Fruit fly (Drosophila melanogaster): ENCODE measurements around the gene Gyc89Db.

The Gyc89Db gene

DNA sequence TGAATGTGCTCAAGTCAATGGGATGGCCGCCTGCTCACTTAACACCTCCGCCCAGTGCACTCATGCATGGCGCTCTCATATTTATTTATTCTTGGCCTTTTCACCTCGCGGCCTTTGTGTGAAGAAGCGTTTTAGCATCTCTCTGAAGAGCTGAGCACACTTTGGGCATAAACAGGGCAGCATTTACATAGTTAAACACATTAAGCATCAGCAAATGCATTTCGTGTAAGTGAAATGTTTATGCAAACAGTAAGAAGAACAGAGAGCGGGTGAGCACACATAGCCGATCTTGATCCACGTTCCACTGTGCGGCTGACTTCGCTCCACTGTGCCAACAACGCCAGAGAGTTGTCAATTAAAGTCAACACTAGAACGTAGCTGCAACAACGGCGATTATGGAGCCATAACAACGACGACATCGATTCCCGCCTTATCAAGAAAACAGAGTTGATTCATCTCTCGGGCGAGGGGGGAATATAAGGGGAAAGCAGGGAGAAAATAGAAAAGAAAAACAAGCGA, 47.7 kb downstream of the Gyc89Db start (continued):
- TF ChIP-seq pnt (GFP tag; optimal IDR thresholded peaks at IDR 0.05) (peak; percentile 61), fd96Cb (tag; optimal IDR thresholded peaks at IDR 0.05) (peak; percentile 65), pb (GFP tag; optimal IDR thresholded peaks at IDR 0.05) (no peak), dati (GFP tag; IDR thresholded peaks at IDR 0.05) (no peak), Dfd (GFP tag; optimal IDR thresholded peaks at IDR 0.05) (no peak), CG10654 (GFP tag; optimal IDR thresholded peaks at IDR 0.05) (peak; percentile 69), Ets97D (GFP tag; optimal IDR thresholded peaks at IDR 0.05) (no peak), CG6175 (GFP tag; IDR thresholded peaks at IDR 0.05) (no peak), CG7928 (GFP tag; optimal IDR thresholded peaks at IDR 0.05) (no peak), amos (GFP tag; IDR thresholded peaks at IDR 0.05; ENCODE audit: partially characterized antibody) (no peak), D19A (tag; optimal IDR thresholded peaks at IDR 0.05) (peak; percentile 68), CG9727 (GFP tag; optimal IDR thresholded peaks at IDR 0.05) (peak; percentile 83), CG2202 (tag; optimal IDR thresholded peaks at IDR 0.05) (peak; percentile 79), Pdp1 (GFP tag; optimal IDR thresholded peaks at IDR 0.05) (peak in 1 of 2 experiments; percentile 56), Fer3 (tag; optimal IDR thresholded peaks at IDR 0.05) (no peak), CG1233 (GFP tag; optimal IDR thresholded peaks at IDR 0.05) (peak; percentile 81), sob (GFP tag; IDR thresholded peaks at IDR 0.05) (no peak), unpg (GFP tag; optimal IDR thresholded peaks at IDR 0.05) (peak; percentile 42), sima (GFP tag; optimal IDR thresholded peaks at IDR 0.05) (no peak), CG3407 (GFP tag; optimal IDR thresholded peaks at IDR 0.05) (peak; percentile 65), NFAT (GFP tag; IDR thresholded peaks at IDR 0.05) (no peak), twi (tag; optimal IDR thresholded peaks at IDR 0.05) (peak; percentile 6), ham (GFP tag; IDR thresholded peaks at IDR 0.05) (no peak), Dll (GFP tag; IDR thresholded peaks at IDR 0.05; ENCODE audit: partially characterized antibody) (no peak), grn (GFP tag; optimal IDR thresholded peaks at IDR 0.05) (peak; percentile 60), Sry-δ (GFP tag; optimal IDR thresholded peaks at IDR 0.05) (no peak), CG4854 (GFP tag; optimal IDR thresholded peaks at IDR 0.05) (no peak), CG10274 (GFP tag; optimal IDR thresholded peaks at IDR 0.05) (peak; percentile 57), CoRest (tag; optimal IDR thresholded peaks at IDR 0.05) (peak; percentile 48), Dek (tag; optimal IDR thresholded peaks at IDR 0.05) (no peak), CHES-1-like (GFP tag; optimal IDR thresholded peaks at IDR 0.05) (no peak), cato (GFP tag; optimal IDR thresholded peaks at IDR 0.05; ENCODE audit: borderline replicate concordance) (no peak), CG34224 (GFP tag; IDR thresholded peaks at IDR 0.05; ENCODE audit: partially characterized antibody) (no peak), ken (GFP tag; IDR thresholded peaks at IDR 0.05) (peak; percentile 44; the same call in 1 of the 3 replicates), CG9609 (GFP tag; optimal IDR thresholded peaks at IDR 0.05) (no peak), CG10431 (GFP tag; optimal IDR thresholded peaks at IDR 0.05) (peak; percentile 58), repo (GFP tag; optimal IDR thresholded peaks at IDR 0.05) (peak; percentile 23), caup (GFP tag; optimal IDR thresholded peaks at IDR 0.05; ENCODE audit: severe bottlenecking) (no peak), cwo (GFP tag; optimal IDR thresholded peaks at IDR 0.05) (no peak), CG42726 (GFP tag; IDR thresholded peaks at IDR 0.05; ENCODE audit: partially characterized antibody) (no peak), Bgb (GFP tag; IDR thresholded peaks at IDR 0.05; ENCODE audit: partially characterized antibody) (no peak), Poxn (GFP tag; IDR thresholded peaks at IDR 0.05) (no peak), tin (GFP tag; optimal IDR thresholded peaks at IDR 0.05) (peak; percentile 32), CG9797 (GFP tag; optimal IDR thresholded peaks at IDR 0.05) (peak; percentile 51), Meics (GFP tag; optimal IDR thresholded peaks at IDR 0.05) (no peak), CG1529 (GFP tag; optimal IDR thresholded peaks at IDR 0.05) (peak; percentile 63), C15 (GFP tag; IDR thresholded peaks at IDR 0.05) (no peak), CG7556 (GFP tag; optimal IDR thresholded peaks at IDR 0.05) (peak; percentile 52), inv (GFP tag; IDR thresholded peaks at IDR 0.05; ENCODE audit: partially characterized antibody) (no peak), Myb (GFP tag; optimal IDR thresholded peaks at IDR 0.05) (no peak)

Measured in whole organism, embryonic.